Worm (Caenorhabditis elegans): ENCODE data around the gene nhr-110.

nhr-110 gene

ce11 chrV:1629329-1629728 lies 5.1 kb upstream of the nhr-110 start, which contains the start of gene nhr-238:
Gene nhr-238, minus strand, starts transcription at chrV:1629432.
- TF ChIP-seq mab-5 (tag; optimal IDR thresholded peaks at IDR 0.05) (no peak), nhr-28 (tag; optimal IDR thresholded peaks at IDR 0.05) (peak; percentile 52), snpc-4 (tag; optimal IDR thresholded peaks at IDR 0.05) (no peak)

- no peak for TF ChIP-seq lsy-2 (tag; optimal IDR thresholded peaks at IDR 0.05)
- TF ChIP-seq mep-1 (tag; optimal IDR thresholded peaks at IDR 0.05) = peak; percentile 69
- no peak for TF ChIP-seq blmp-1 (tag; optimal IDR thresholded peaks at IDR 0.05)
- peak; percentile 61 for TF ChIP-seq pha-4 (tag; optimal IDR thresholded peaks at IDR 0.05)
- TF ChIP-seq ceh-43 (GFP tag; optimal IDR thresholded peaks at IDR 0.05) = no peak
- no peak for TF ChIP-seq ces-1 (GFP tag; optimal IDR thresholded peaks at IDR 0.05)
- no peak for TF ChIP-seq flh-1 (GFP tag; optimal IDR thresholded peaks at IDR 0.05)
- no peak for TF ChIP-seq elt-3 (tag; optimal IDR thresholded peaks at IDR 0.05)
- no peak for TF ChIP-seq sem-2 (GFP tag; optimal IDR thresholded peaks at IDR 0.05)
- no peak for TF ChIP-seq nhr-12 (tag; optimal IDR thresholded peaks at IDR 0.05)
- no peak for TF ChIP-seq unc-39 (tag; optimal IDR thresholded peaks at IDR 0.05)
- TF ChIP-seq cnd-1 (tag; optimal IDR thresholded peaks at IDR 0.05) = no peak
- TF ChIP-seq unc-120 (tag; optimal IDR thresholded peaks at IDR 0.05; ENCODE audit: poor library complexity, severe bottlenecking) = no peak
- no peak for TF ChIP-seq snpc-4 (tag; optimal IDR thresholded peaks at IDR 0.05)
- no peak for TF ChIP-seq mab-5 (tag; optimal IDR thresholded peaks at IDR 0.05)
- TF ChIP-seq M03D4.4 (tag; optimal IDR thresholded peaks at IDR 0.05) = no peak
- no peak for TF ChIP-seq nhr-237 (tag; optimal IDR thresholded peaks at IDR 0.05)
- TF ChIP-seq unc-62 (GFP tag; optimal IDR thresholded peaks at IDR 0.05) = peak; percentile 12
- peak; percentile 72 for TF ChIP-seq ham-2 (GFP tag; optimal IDR thresholded peaks at IDR 0.05)
- peak; percentile 15 for TF ChIP-seq elt-1 (tag; optimal IDR thresholded peaks at IDR 0.05; ENCODE audit: borderline replicate concordance, insufficient read depth)
- TF ChIP-seq zip-8 (tag; optimal IDR thresholded peaks at IDR 0.05) = no peak
- TF ChIP-seq tbx-8 (GFP tag; optimal IDR thresholded peaks at IDR 0.05) = no peak
- TF ChIP-seq nhr-76 (tag; optimal IDR thresholded peaks at IDR 0.05) = no peak
- peak; percentile 94 for TF ChIP-seq nhr-28 (tag; optimal IDR thresholded peaks at IDR 0.05)
- no peak for TF ChIP-seq ztf-11 (tag; optimal IDR thresholded peaks at IDR 0.05)
- TF ChIP-seq sptf-1 (tag; optimal IDR thresholded peaks at IDR 0.05) = no peak
- no peak for TF ChIP-seq drap-1 (GFP tag; optimal IDR thresholded peaks at IDR 0.05)
- TF ChIP-seq mls-2 (tag; optimal IDR thresholded peaks at IDR 0.05) = no peak
- no peak for TF ChIP-seq lin-32 (GFP tag; optimal IDR thresholded peaks at IDR 0.05)
- no peak for TF ChIP-seq ceh-39 (tag; optimal IDR thresholded peaks at IDR 0.05)
- no peak for TF ChIP-seq ceh-83 (GFP tag; optimal IDR thresholded peaks at IDR 0.05)
- no peak for TF ChIP-seq nhr-2 (tag; optimal IDR thresholded peaks at IDR 0.05)
- TF ChIP-seq lin-13 (tag; optimal IDR thresholded peaks at IDR 0.05) = no peak
- no peak for TF ChIP-seq bed-3 (GFP tag; optimal IDR thresholded peaks at IDR 0.05)
- no peak for TF ChIP-seq hlh-1 (tag; optimal IDR thresholded peaks at IDR 0.05)
Observed at ce11 chrV:1627269-1627668, 3.0 kb upstream of the nhr-110 start.

- no peak for TF ChIP-seq mep-1 (tag; optimal IDR thresholded peaks at IDR 0.05)
- TF ChIP-seq blmp-1 (tag; optimal IDR thresholded peaks at IDR 0.05) = no peak
- no peak for TF ChIP-seq lsy-2 (tag; optimal IDR thresholded peaks at IDR 0.05)
- no peak for TF ChIP-seq mls-2 (tag; optimal IDR thresholded peaks at IDR 0.05)
- TF ChIP-seq lin-32 (GFP tag; optimal IDR thresholded peaks at IDR 0.05) = no peak
- TF ChIP-seq hlh-1 (tag; optimal IDR thresholded peaks at IDR 0.05) = no peak
Observed at ce11 chrV:1626720-1627119, 2.5 kb upstream of the nhr-110 start, which contains the start of gene nhr-237. Gene nhr-237, minus strand, starts transcription at chrV:1626820.

- no peak for TF ChIP-seq elt-1 (tag; optimal IDR thresholded peaks at IDR 0.05; ENCODE audit: borderline replicate concordance, insufficient read depth)
- TF ChIP-seq zip-8 (tag; optimal IDR thresholded peaks at IDR 0.05) = no peak
- TF ChIP-seq hlh-1 (tag; optimal IDR thresholded peaks at IDR 0.05) = no peak
- no peak for TF ChIP-seq mab-5 (tag; optimal IDR thresholded peaks at IDR 0.05)
- no peak for TF ChIP-seq unc-39 (tag; optimal IDR thresholded peaks at IDR 0.05)
- TF ChIP-seq lsy-2 (tag; optimal IDR thresholded peaks at IDR 0.05) = no peak
- TF ChIP-seq pha-4 (tag; optimal IDR thresholded peaks at IDR 0.05) = no peak
- TF ChIP-seq lin-13 (tag; optimal IDR thresholded peaks at IDR 0.05) = no peak
- TF ChIP-seq nhr-12 (tag; optimal IDR thresholded peaks at IDR 0.05) = no peak
- TF ChIP-seq cnd-1 (tag; optimal IDR thresholded peaks at IDR 0.05) = no peak
- TF ChIP-seq mls-2 (tag; optimal IDR thresholded peaks at IDR 0.05) = no peak
- TF ChIP-seq mep-1 (tag; optimal IDR thresholded peaks at IDR 0.05) = no peak
- TF ChIP-seq blmp-1 (tag; optimal IDR thresholded peaks at IDR 0.05) = no peak
- no peak for TF ChIP-seq tbx-8 (GFP tag; optimal IDR thresholded peaks at IDR 0.05)
- no peak for TF ChIP-seq sem-2 (GFP tag; optimal IDR thresholded peaks at IDR 0.05)
- TF ChIP-seq ceh-39 (tag; optimal IDR thresholded peaks at IDR 0.05) = no peak
- TF ChIP-seq bed-3 (GFP tag; optimal IDR thresholded peaks at IDR 0.05) = no peak
- no peak for TF ChIP-seq drap-1 (GFP tag; optimal IDR thresholded peaks at IDR 0.05)
Observed at ce11 chrV:1623429-1623828, 811 bp downstream of the nhr-110 start.

All from whole organism, mixed stage, embryonic.